Fruit fly (Drosophila melanogaster): ENCODE measurements around the gene CG13807.

CG13807 gene

DNA sequence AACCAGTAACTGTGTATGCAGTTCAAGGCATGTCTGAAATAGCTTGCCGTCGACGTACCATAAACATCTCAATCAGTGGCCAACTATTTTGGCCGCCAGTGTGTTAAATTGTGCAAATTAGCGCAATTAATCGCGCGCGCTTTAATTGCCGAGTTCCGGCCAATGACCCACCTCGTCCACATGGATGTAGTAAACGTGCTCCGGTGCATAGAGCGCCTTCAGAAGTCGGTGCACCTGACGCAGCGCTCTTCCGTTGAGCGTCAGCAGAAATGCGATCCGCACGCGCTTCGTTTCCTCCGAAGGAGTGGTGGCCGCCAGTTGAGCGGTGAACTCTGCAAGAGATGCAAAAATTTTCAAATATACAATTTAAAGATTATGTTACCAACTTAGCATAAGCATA lies 1.4 kb upstream of the CG13807 start:
- TF ChIP-seq CG15710 (tag; optimal IDR thresholded peaks at IDR 0.05) = no peak
- TF ChIP-seq CG32121 (GFP tag; IDR thresholded peaks at IDR 0.05) = no peak
- TF ChIP-seq D1 (tag; optimal IDR thresholded peaks at IDR 0.05) = no peak
- TF ChIP-seq rn (GFP tag; IDR thresholded peaks at IDR 0.05) = no peak
- no peak for TF ChIP-seq Pif1B (GFP tag; optimal IDR thresholded peaks at IDR 0.05)
- no peak for TF ChIP-seq CG4496 (GFP tag; IDR thresholded peaks at IDR 0.05)
- no peak for TF ChIP-seq Pif1A (GFP tag; optimal IDR thresholded peaks at IDR 0.05)
- no peak for TF ChIP-seq gl (tag; optimal IDR thresholded peaks at IDR 0.05)
- no peak for TF ChIP-seq Snoo (tag; optimal IDR thresholded peaks at IDR 0.05)
- TF ChIP-seq EcR (GFP tag; optimal IDR thresholded peaks at IDR 0.05) = no peak
- TF ChIP-seq CG14655 (GFP tag; optimal IDR thresholded peaks at IDR 0.05) = no peak
- TF ChIP-seq CG8159 (tag; optimal IDR thresholded peaks at IDR 0.05) = no peak
- TF ChIP-seq CG12605 (GFP tag; IDR thresholded peaks at IDR 0.05) = no peak
- TF ChIP-seq CG9948 (tag; optimal IDR thresholded peaks at IDR 0.05) = no peak
- TF ChIP-seq CG13204 (GFP tag; optimal IDR thresholded peaks at IDR 0.05) = no peak

DNA sequence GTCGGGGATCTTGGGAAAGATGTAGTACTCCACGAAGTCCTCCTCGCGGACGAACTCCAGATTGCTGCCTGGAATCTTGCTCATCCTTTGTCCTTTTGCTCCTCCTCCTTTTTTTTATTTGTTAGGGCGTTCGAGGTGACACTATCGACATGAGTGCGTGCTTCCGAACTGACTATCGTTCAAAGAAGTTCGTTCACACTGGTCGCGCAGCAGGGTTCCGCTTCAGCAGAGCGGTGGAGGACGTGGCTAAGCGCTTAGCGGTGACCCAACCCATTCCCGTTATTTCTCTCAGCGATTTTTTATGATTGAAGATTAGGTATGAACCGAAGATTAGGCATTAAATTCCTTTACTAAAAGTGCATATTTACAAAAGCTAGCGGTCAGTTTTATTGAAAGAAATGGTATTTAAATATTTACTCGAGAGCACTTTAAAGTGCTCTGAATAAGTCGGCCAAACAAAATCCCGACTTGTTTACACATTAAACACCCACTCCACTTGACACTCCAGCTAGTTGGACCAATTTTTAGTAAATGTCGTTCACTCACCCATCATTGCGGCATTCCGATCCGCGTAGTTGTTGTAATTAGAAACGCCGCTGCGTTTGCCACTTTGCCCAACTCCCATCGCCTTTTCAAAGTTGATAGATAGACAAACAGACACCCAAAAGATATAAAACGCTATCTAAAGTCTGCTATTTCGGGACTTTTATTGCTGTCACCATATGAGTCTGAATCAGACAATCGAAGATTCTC lies 3.1 kb downstream of the CG13807 start, which contains the start of the genes ecd and CG13806:
Gene ecd, minus strand, starts transcription at position 166 of the 753 bp plus-strand sequence.
Gene CG13806, plus strand, starts transcription at position 703 of the 753 bp plus-strand sequence.
- TF ChIP-seq CG8159 (tag; optimal IDR thresholded peaks at IDR 0.05) = no peak
- no peak for TF ChIP-seq CG8301 (tag; optimal IDR thresholded peaks at IDR 0.05)
- TF ChIP-seq gl (tag; optimal IDR thresholded peaks at IDR 0.05) = no peak
- TF ChIP-seq fd96Ca (GFP tag; IDR thresholded peaks at IDR 0.05) = peak; percentile 37; the same call in 1 of the 3 replicates
- TF ChIP-seq CG34367 (tag; optimal IDR thresholded peaks at IDR 0.05) = no peak
- TF ChIP-seq Snoo (tag; optimal IDR thresholded peaks at IDR 0.05) = no peak
- TF ChIP-seq rn (GFP tag; IDR thresholded peaks at IDR 0.05) = no peak
- no peak for TF ChIP-seq Pif1B (GFP tag; optimal IDR thresholded peaks at IDR 0.05)
- TF ChIP-seq EcR (GFP tag; optimal IDR thresholded peaks at IDR 0.05) = no peak
- no peak for TF ChIP-seq CG13204 (GFP tag; optimal IDR thresholded peaks at IDR 0.05)
- no peak for TF ChIP-seq CG15710 (tag; optimal IDR thresholded peaks at IDR 0.05)
- TF ChIP-seq CG32121 (GFP tag; IDR thresholded peaks at IDR 0.05) = peak; percentile 19; the same call in 1 of the 2 replicates
- no peak for TF ChIP-seq Ets98B (GFP tag; IDR thresholded peaks at IDR 0.05)
- TF ChIP-seq D1 (tag; optimal IDR thresholded peaks at IDR 0.05) = no peak
- no peak for TF ChIP-seq Pif1A (GFP tag; optimal IDR thresholded peaks at IDR 0.05)
- TF ChIP-seq CG4496 (GFP tag; IDR thresholded peaks at IDR 0.05) = 0 out of 3 replicates have a peak, but pooled peaks have one; percentile 50
- no peak for TF ChIP-seq CG14655 (GFP tag; optimal IDR thresholded peaks at IDR 0.05)

DNA sequence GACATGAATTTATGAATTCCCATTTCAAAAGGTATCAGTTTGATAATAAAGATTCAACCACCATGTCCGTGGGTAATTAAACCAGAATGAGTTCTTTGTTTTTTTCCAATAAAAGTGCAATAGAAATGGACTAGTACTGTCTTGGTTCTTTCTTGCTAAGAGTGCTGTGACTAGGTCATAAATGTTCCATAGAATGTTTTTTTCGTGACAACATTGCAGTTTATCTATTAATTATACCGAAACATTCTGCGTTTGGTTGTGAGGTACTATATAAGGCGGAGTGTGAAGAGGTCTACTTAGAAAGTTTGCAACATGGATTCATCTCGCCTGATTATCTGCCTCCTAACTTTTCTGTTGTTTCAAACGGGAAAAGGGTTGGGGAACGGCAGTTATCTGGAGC lies 4.8 kb downstream of the CG13807 start, which contains the start of gene obst-I:
Gene obst-I, plus strand, starts transcription at position 301 of the 400 bp plus-strand sequence.
- TF ChIP-seq CG34367 (tag; optimal IDR thresholded peaks at IDR 0.05) (no peak), CG15710 (tag; optimal IDR thresholded peaks at IDR 0.05) (no peak), D1 (tag; optimal IDR thresholded peaks at IDR 0.05) (no peak), CG9948 (tag; optimal IDR thresholded peaks at IDR 0.05) (no peak), CG14655 (GFP tag; optimal IDR thresholded peaks at IDR 0.05) (no peak), CG12605 (GFP tag; IDR thresholded peaks at IDR 0.05) (no peak), fd96Ca (GFP tag; IDR thresholded peaks at IDR 0.05) (no peak), gl (tag; optimal IDR thresholded peaks at IDR 0.05) (no peak), Snoo (tag; optimal IDR thresholded peaks at IDR 0.05) (no peak), Pif1A (GFP tag; optimal IDR thresholded peaks at IDR 0.05) (no peak)

dm6 chr3L:2268525-2268924 lies 5.8 kb downstream of the CG13807 start, which contains the start of gene CG32302:
TSS of gene CG32302 (plus strand) at chr3L:2268825.
- TF ChIP-seq CG4496 (GFP tag; IDR thresholded peaks at IDR 0.05) (no peak), CG15710 (tag; optimal IDR thresholded peaks at IDR 0.05) (no peak), CG32121 (GFP tag; IDR thresholded peaks at IDR 0.05) (no peak), CG9948 (tag; optimal IDR thresholded peaks at IDR 0.05) (no peak), Snoo (tag; optimal IDR thresholded peaks at IDR 0.05) (no peak), Ets98B (GFP tag; IDR thresholded peaks at IDR 0.05) (no peak), CG8159 (tag; optimal IDR thresholded peaks at IDR 0.05) (no peak), CG12605 (GFP tag; IDR thresholded peaks at IDR 0.05) (no peak), rn (GFP tag; IDR thresholded peaks at IDR 0.05) (no peak), fd96Ca (GFP tag; IDR thresholded peaks at IDR 0.05) (no peak), CG10348 (GFP tag; IDR thresholded peaks at IDR 0.05) (no peak), CG34367 (tag; optimal IDR thresholded peaks at IDR 0.05) (no peak), CG13204 (GFP tag; optimal IDR thresholded peaks at IDR 0.05) (no peak), CG14655 (GFP tag; optimal IDR thresholded peaks at IDR 0.05) (no peak)

dm6 chr3L:2272669-2273068 lies 9.9 kb downstream of the CG13807 start, which contains the start of gene yellow-g:
TSS of gene yellow-g (minus strand) at chr3L:2272769.
- TF ChIP-seq Pif1B (GFP tag; optimal IDR thresholded peaks at IDR 0.05) = no peak

dm6 chr3L:2273392-2273791 lies 10.7 kb downstream of the CG13807 start:
- TF ChIP-seq CG10348 (GFP tag; IDR thresholded peaks at IDR 0.05) = no peak
- no peak for TF ChIP-seq Pif1B (GFP tag; optimal IDR thresholded peaks at IDR 0.05)
- no peak for TF ChIP-seq CG8159 (tag; optimal IDR thresholded peaks at IDR 0.05)
- TF ChIP-seq D1 (tag; optimal IDR thresholded peaks at IDR 0.05) = no peak
- TF ChIP-seq CG15710 (tag; optimal IDR thresholded peaks at IDR 0.05) = no peak
- TF ChIP-seq CG32121 (GFP tag; IDR thresholded peaks at IDR 0.05) = no peak
- no peak for TF ChIP-seq fd96Ca (GFP tag; IDR thresholded peaks at IDR 0.05)
- TF ChIP-seq CG9948 (tag; optimal IDR thresholded peaks at IDR 0.05) = no peak
- TF ChIP-seq EcR (GFP tag; optimal IDR thresholded peaks at IDR 0.05) = no peak
- no peak for TF ChIP-seq CG34367 (tag; optimal IDR thresholded peaks at IDR 0.05)
- no peak for TF ChIP-seq Pif1A (GFP tag; optimal IDR thresholded peaks at IDR 0.05)
- TF ChIP-seq Ets98B (GFP tag; IDR thresholded peaks at IDR 0.05) = no peak
- TF ChIP-seq Snoo (tag; optimal IDR thresholded peaks at IDR 0.05) = no peak
- TF ChIP-seq rn (GFP tag; IDR thresholded peaks at IDR 0.05) = no peak
- TF ChIP-seq CG17806 (tag; optimal IDR thresholded peaks at IDR 0.05) = no peak
- TF ChIP-seq gl (tag; optimal IDR thresholded peaks at IDR 0.05) = no peak
- TF ChIP-seq CG8301 (tag; optimal IDR thresholded peaks at IDR 0.05) = no peak
- no peak for TF ChIP-seq CG14655 (GFP tag; optimal IDR thresholded peaks at IDR 0.05)
- TF ChIP-seq CG4496 (GFP tag; IDR thresholded peaks at IDR 0.05) = no peak
- no peak for TF ChIP-seq CG12605 (GFP tag; IDR thresholded peaks at IDR 0.05)

All from whole organism, pupa.